Worm (Caenorhabditis elegans): ENCODE data around the gene sqv-8.
A peak's percentile ranks its signal among the peaks of the same experiment; 100 is the strongest.

DNA sequence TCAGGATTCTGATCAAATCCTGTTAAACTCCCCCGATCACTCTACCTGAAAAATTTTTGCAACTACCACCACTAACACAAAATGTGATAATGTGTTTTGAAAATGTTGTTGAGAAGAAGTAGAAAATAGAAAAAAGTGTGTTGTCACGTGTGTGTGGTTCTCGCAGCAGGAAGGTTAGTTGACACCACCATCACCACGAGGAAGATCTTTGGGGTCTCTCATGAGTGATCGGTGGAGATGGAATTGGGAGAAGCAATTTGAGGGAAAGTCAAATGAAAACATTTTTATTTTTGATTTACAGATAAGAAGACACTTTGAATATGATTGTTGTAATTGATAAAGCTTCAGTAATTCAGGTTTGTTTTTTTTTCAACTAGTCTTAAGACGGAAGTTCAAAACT, 45.1 kb upstream of the sqv-8 start:
- TF ChIP-seq Y48G9A.11 (GFP tag; IDR thresholded peaks at IDR 0.05) (no peak), R02D3.7 (tag; optimal IDR thresholded peaks at IDR 0.05) (no peak), fkh-10 (GFP tag; optimal IDR thresholded peaks at IDR 0.05) (no peak), ztf-11 (tag; optimal IDR thresholded peaks at IDR 0.05) (no peak), lin-29 (GFP tag; IDR thresholded peaks at IDR 0.05) (no peak), nhr-48 (tag; optimal IDR thresholded peaks at IDR 0.05) (no peak), D1046.2 (GFP tag; IDR thresholded peaks at IDR 0.05) (no peak), aly-2 (tag; optimal IDR thresholded peaks at IDR 0.05) (no peak), skn-1 (tag; optimal IDR thresholded peaks at IDR 0.05) (no peak), unc-62 (GFP tag; optimal IDR thresholded peaks at IDR 0.05 in 1 of 2) (peak in 1 of 2 experiments; percentile 54), unc-62 (tag; optimal IDR thresholded peaks at IDR 0.05) (no peak), nhr-237 (tag; optimal IDR thresholded peaks at IDR 0.05) (no peak), lin-15B (tag; optimal IDR thresholded peaks at IDR 0.05) (no peak), daf-16 (GFP tag; optimal IDR thresholded peaks at IDR 0.05) (peak in 1 of 2 experiments; percentile 83), daf-16 (tag; optimal IDR thresholded peaks at IDR 0.05) (peak; percentile 62)
